Fruit fly (Drosophila melanogaster): ENCODE measurements around the gene CG34432.

DNA sequence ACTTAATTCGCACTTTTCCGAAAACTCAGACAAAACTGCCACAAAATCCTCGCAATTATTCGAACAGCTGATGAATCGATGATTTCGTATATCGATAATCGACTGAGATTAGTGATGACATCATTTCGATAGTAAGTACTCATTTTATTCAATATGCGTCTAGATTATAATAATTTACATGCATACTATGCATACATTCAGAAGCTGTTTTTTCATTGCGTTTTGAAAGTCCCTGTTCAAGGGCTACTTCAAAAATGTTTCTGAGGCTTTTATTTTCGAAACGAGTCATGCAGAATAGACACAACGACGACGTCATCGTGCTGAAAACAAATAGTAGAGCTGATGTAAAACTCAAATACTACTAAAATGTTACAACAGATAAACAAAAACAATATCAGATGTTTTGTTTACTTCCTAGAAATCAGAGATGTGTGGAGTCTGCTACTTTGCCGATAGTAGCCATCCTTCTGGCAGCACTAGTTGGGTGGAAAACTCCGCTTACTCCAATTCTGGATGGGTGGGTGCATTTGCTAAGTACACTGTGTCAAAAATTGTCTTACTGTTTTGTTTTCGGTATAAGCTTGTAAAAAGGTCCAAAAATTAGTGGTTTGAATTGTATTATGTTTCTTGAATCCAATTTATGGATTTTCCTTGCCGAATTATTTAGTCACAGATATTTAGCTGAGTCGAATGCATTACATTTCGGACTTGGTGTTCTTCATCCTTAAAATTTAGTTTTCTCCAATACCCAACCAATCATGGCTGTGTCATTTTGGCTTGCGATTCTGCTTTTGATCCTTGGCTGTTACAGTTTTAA is 47.3 kb upstream of the CG34432 start, which contains the start of the genes CG2246 and CG31021:
- peak; percentile 66 to 72 for TF ChIP-seq CTCF (optimal IDR thresholded peaks at IDR 0.05)
- no peak for TF ChIP-seq CG8478 (optimal IDR thresholded peaks at IDR 0.05)

All from S2 (cell line).